Fruit fly (Drosophila melanogaster) whole organism, embryonic: ENCODE results near the gene fusl.

Source experiments
- Adf1 ChIP-seq: fragments of 200-800 bp; sonication (Bioruptor generic); IDR thresholded peaks from 2 replicates; pipeline ENCODE4 v1.3.6; 2022; ENCODE audit warnings: missing biosample characterization, missing genetic modification characterization
- CG11085 ChIP-seq: fragments of 200-800 bp; sonication (Bioruptor generic); IDR thresholded peaks from 2 replicates; pipeline ENCODE4 v1.3.6; 2022; ENCODE audit warnings: missing biosample characterization, missing genetic modification characterization
- CG11247 ChIP-seq: fragments of 200-800 bp; sonication (Bioruptor generic); IDR thresholded peaks from 2 replicates; pipeline ENCODE4 v1.3.6; 2022; ENCODE audit warnings: missing biosample characterization, missing genetic modification characterization
- CG11695 ChIP-seq: fragments of 200-800 bp; sonication (Bioruptor generic); IDR thresholded peaks from 3 replicates; pipeline ENCODE4 v1.3.6; 2022; ENCODE audit warnings: missing biosample characterization, missing genetic modification characterization
- CG13287 ChIP-seq: fragments of 200-800 bp; sonication (Bioruptor generic); IDR thresholded peaks from 2 replicates; pipeline ENCODE4 v1.3.6; 2022; ENCODE audit warnings: missing biosample characterization, missing genetic modification characterization; ENCODE audit not compliant: partially characterized antibody
- CG15011 ChIP-seq: fragments of 200-800 bp; sonication (Bioruptor generic); optimal IDR thresholded peaks from 3 replicates; lab custom pipeline; 2018; ENCODE audit warnings: missing biosample characterization, mild to moderate bottlenecking, missing genetic modification characterization
- CG1529 ChIP-seq: fragments of 200-800 bp; sonication (Bioruptor generic); optimal IDR thresholded peaks from 3 replicates; lab custom pipeline; 2018; ENCODE audit warnings: missing biosample characterization, missing genetic modification characterization
- CG15601 ChIP-seq: fragments of 200-800 bp; sonication (Bioruptor generic); optimal IDR thresholded peaks from 3 replicates; lab custom pipeline; 2019; ENCODE audit warnings: missing biosample characterization, mild to moderate bottlenecking, missing genetic modification characterization, moderate library complexity
- CG17359 ChIP-seq: fragments of 200-800 bp; sonication (Bioruptor generic); optimal IDR thresholded peaks from 3 replicates; lab custom pipeline; 2018; ENCODE audit warnings: missing biosample characterization, mild to moderate bottlenecking, missing genetic modification characterization, moderate library complexity
- CG17612 ChIP-seq: fragments of 200-800 bp; sonication (Bioruptor generic); IDR thresholded peaks from 2 replicates; pipeline ENCODE4 v1.3.6; 2022; ENCODE audit warnings: missing biosample characterization, missing genetic modification characterization
- CG18599 ChIP-seq: fragments of 200-800 bp; sonication (Bioruptor generic); optimal IDR thresholded peaks from 3 replicates; lab custom pipeline; 2017; ENCODE audit warnings: missing biosample characterization, missing genetic modification characterization, mild to moderate bottlenecking, moderate library complexity, missing genetic modification reagents
- CG2129 ChIP-seq: fragments of 200-800 bp; sonication (Bioruptor generic); IDR thresholded peaks from 2 replicates; pipeline ENCODE4 v1.3.6; 2022; ENCODE audit warnings: missing biosample characterization, missing genetic modification characterization; ENCODE audit not compliant: partially characterized antibody
- CG2875 ChIP-seq: fragments of 200-800 bp; sonication (Bioruptor generic); optimal IDR thresholded peaks from 2 replicates; lab custom pipeline; 2017; ENCODE audit warnings: missing biosample characterization, mild to moderate bottlenecking, missing genetic modification characterization, missing genetic modification reagents
- CG3838 ChIP-seq: fragments of 200-800 bp; sonication (Bioruptor generic); optimal IDR thresholded peaks from 3 replicates; lab custom pipeline; 2016; ENCODE audit warnings: missing biosample characterization, missing genetic modification characterization
- CG6689 ChIP-seq: fragments of 200-800 bp; sonication (Bioruptor generic); IDR thresholded peaks from 2 replicates; pipeline ENCODE4 v1.3.6; 2022; ENCODE audit warnings: missing biosample characterization, missing genetic modification characterization
- CG7271 ChIP-seq: fragments of 200-800 bp; sonication (Bioruptor generic); optimal IDR thresholded peaks from 2 replicates; lab custom pipeline; 2018; ENCODE audit warnings: missing biosample characterization, mild to moderate bottlenecking, missing genetic modification characterization, moderate library complexity
- CG7357 ChIP-seq: fragments of 200-800 bp; sonication (Bioruptor generic); IDR thresholded peaks from 3 replicates; pipeline ENCODE4 v1.3.6; 2022; ENCODE audit warnings: missing biosample characterization, missing genetic modification characterization
- Camta ChIP-seq: fragments of 200-800 bp; sonication (Bioruptor generic); optimal IDR thresholded peaks from 2 replicates; lab custom pipeline; 2016; ENCODE audit warnings: missing biosample characterization, missing genetic modification characterization
- Dad ChIP-seq: fragments of 200-800 bp; sonication (Bioruptor generic); optimal IDR thresholded peaks from 3 replicates; lab custom pipeline; 2016; ENCODE audit warnings: missing biosample characterization, missing genetic modification characterization
- H2.0 ChIP-seq: fragments of 200-800 bp; sonication (Bioruptor generic); IDR thresholded peaks from 2 replicates; pipeline ENCODE4 v1.3.6; 2022; ENCODE audit warnings: missing biosample characterization, missing genetic modification characterization
- Hey ChIP-seq: fragments of 200-800 bp; sonication (Bioruptor generic); optimal IDR thresholded peaks from 3 replicates; lab custom pipeline; 2018; ENCODE audit warnings: missing biosample characterization, mild to moderate bottlenecking, missing genetic modification characterization
- Hr51 ChIP-seq, 2 experiments: fragments of 200-800 bp; sonication (Bioruptor generic); optimal IDR thresholded peaks; 2 replicates in 1 of 2; 3 replicates in 1 of 2; lab custom pipeline; 2016 to 2018; ENCODE audit warnings: missing biosample characterization in 2 of 2, missing genetic modification characterization in 2 of 2, mild to moderate bottlenecking in 1 of 2, moderate library complexity in 1 of 2
- Med ChIP-seq: fragments of 200-800 bp; sonication (Bioruptor generic); peaks from one replicate; lab custom pipeline; 2016; ENCODE audit warnings: missing biosample characterization, missing genetic modification characterization, mild to moderate bottlenecking, inconsistent platforms, moderate library complexity
- NC2β ChIP-seq: fragments of 200-800 bp; sonication (Bioruptor generic); optimal IDR thresholded peaks from 2 replicates; lab custom pipeline; 2016; ENCODE audit warnings: missing biosample characterization, missing genetic modification characterization
- NFAT ChIP-seq: fragments of 200-800 bp; sonication (Bioruptor generic); IDR thresholded peaks from 2 replicates; pipeline ENCODE4 v1.3.6; 2022; ENCODE audit warnings: missing biosample characterization, missing genetic modification characterization
- Pdp1 ChIP-seq, 2 experiments: fragments of 200-800 bp; sonication (Bioruptor generic); optimal IDR thresholded peaks; 3 replicates each; lab custom pipeline; 2016; ENCODE audit warnings: missing biosample characterization in 2 of 2, missing genetic modification characterization in 2 of 2, mild to moderate bottlenecking in 1 of 2, moderate library complexity in 1 of 2
- ara ChIP-seq: fragments of 200-800 bp; sonication (Bioruptor generic); IDR thresholded peaks from 2 replicates; pipeline ENCODE4 v1.3.6; 2022; ENCODE audit warnings: missing biosample characterization, missing genetic modification characterization
- ato ChIP-seq: fragments of 200-800 bp; sonication (Bioruptor generic); IDR thresholded peaks from 2 replicates; pipeline ENCODE4 v1.3.6; 2022; ENCODE audit warnings: missing biosample characterization, missing genetic modification characterization; ENCODE audit not compliant: partially characterized antibody
- bigmax ChIP-seq: fragments of 200-800 bp; sonication (Bioruptor generic); optimal IDR thresholded peaks from 2 replicates; lab custom pipeline; 2018; ENCODE audit warnings: missing biosample characterization, mild to moderate bottlenecking, missing genetic modification characterization
- btn ChIP-seq: fragments of 200-800 bp; sonication (Bioruptor generic); optimal IDR thresholded peaks from 2 replicates; lab custom pipeline; 2016; ENCODE audit warnings: missing biosample characterization, missing genetic modification characterization
- cg ChIP-seq: fragments of 200-800 bp; sonication (Bioruptor generic); optimal IDR thresholded peaks from 3 replicates; lab custom pipeline; 2019; ENCODE audit warnings: missing biosample characterization, mild to moderate bottlenecking, missing genetic modification characterization, moderate library complexity
- cwo ChIP-seq: fragments of 200-800 bp; sonication (Bioruptor generic); optimal IDR thresholded peaks from 3 replicates; lab custom pipeline; 2017; ENCODE audit warnings: missing biosample characterization, missing genetic modification characterization, mild to moderate bottlenecking, moderate library complexity, missing genetic modification reagents
- dati ChIP-seq: fragments of 200-800 bp; sonication (Bioruptor generic); IDR thresholded peaks from 2 replicates; pipeline ENCODE4 v1.3.6; 2022; ENCODE audit warnings: missing biosample characterization, missing genetic modification characterization
- dysf ChIP-seq: fragments of 200-800 bp; sonication (Bioruptor generic); IDR thresholded peaks from 3 replicates; pipeline ENCODE4 v1.3.6; 2022; ENCODE audit warnings: missing biosample characterization, missing genetic modification characterization
- en ChIP-seq: fragments of 200-800 bp; sonication (Bioruptor generic); optimal IDR thresholded peaks from 2 replicates; lab custom pipeline; 2016; ENCODE audit warnings: missing biosample characterization, missing genetic modification characterization
- exex ChIP-seq: fragments of 200-800 bp; sonication (Bioruptor generic); optimal IDR thresholded peaks from 4 replicates; lab custom pipeline; 2018; ENCODE audit warnings: missing biosample characterization, mild to moderate bottlenecking, missing genetic modification characterization, moderate library complexity
- gsb-n ChIP-seq: fragments of 200-800 bp; sonication (Bioruptor generic); optimal IDR thresholded peaks from 3 replicates; lab custom pipeline; 2018; ENCODE audit warnings: missing biosample characterization, mild to moderate bottlenecking, missing genetic modification characterization
- nau ChIP-seq: fragments of 200-800 bp; sonication (Bioruptor generic); optimal IDR thresholded peaks from 3 replicates; lab custom pipeline; 2017; ENCODE audit warnings: missing biosample characterization, mild to moderate bottlenecking, missing genetic modification characterization, missing genetic modification reagents
- oc ChIP-seq: fragments of 200-800 bp; sonication (Bioruptor generic); optimal IDR thresholded peaks from 2 replicates; lab custom pipeline; 2018; ENCODE audit warnings: missing biosample characterization, mild to moderate bottlenecking, missing genetic modification characterization, moderate library complexity
- trem ChIP-seq: fragments of 200-800 bp; optimal IDR thresholded peaks from 3 replicates; lab custom pipeline; 2019; ENCODE audit warnings: missing biosample characterization, mild to moderate bottlenecking, missing genetic modification characterization, moderate library complexity
- vvl ChIP-seq: fragments of 200-800 bp; sonication (Bioruptor generic); IDR thresholded peaks from 2 replicates; pipeline ENCODE4 v1.3.6; 2022; ENCODE audit warnings: missing biosample characterization, missing genetic modification characterization
- zfh1 ChIP-seq: fragments of 200-800 bp; sonication (Bioruptor generic); IDR thresholded peaks from 3 replicates; pipeline ENCODE4 v1.3.6; 2022; ENCODE audit warnings: missing biosample characterization, missing genetic modification characterization

The fusl gene

dm6 chr2L:5338721-5339036 lies 806 bp upstream of the fusl start (continued):
- TF ChIP-seq ara (GFP tag; lab: Robert Waterston, UW), result 0 out of 2 replicates have a peak, but pooled peaks have one; percentile 13
- TF ChIP-seq cwo, result no peak
- TF ChIP-seq oc (tag; lab: Kevin White, UChicago), result peak; percentile 55
- TF ChIP-seq nau (GFP tag; lab: Kevin White, UChicago), result peak; percentile 49
- TF ChIP-seq CG7357 (GFP tag; lab: Robert Waterston, UW), result no peak
- no peak for TF ChIP-seq zfh1 (GFP tag; lab: Robert Waterston, UW)
- TF ChIP-seq Hr51 (GFP tag; optimal IDR thresholded peaks at IDR 0.05; lab: Kevin White, UChicago), result no peak
- TF ChIP-seq CG15601, result peak; percentile 39
- TF ChIP-seq gsb-n (tag; lab: Kevin White, UChicago), result peak; percentile 63
- TF ChIP-seq CG1529 (GFP tag; lab: Kevin White, UChicago), result peak; percentile 19
- TF ChIP-seq CG3838, result no peak
- TF ChIP-seq trem, result no peak
- no peak for TF ChIP-seq ato (GFP tag; lab: Robert Waterston, UW)
- TF ChIP-seq Adf1, result no peak
- TF ChIP-seq H2.0 (GFP tag; lab: Robert Waterston, UW), result no peak
- no peak for TF ChIP-seq CG2129 (GFP tag; lab: Robert Waterston, UW)
- TF ChIP-seq Dad (GFP tag; lab: Kevin White, UChicago), result no peak
- no peak for TF ChIP-seq cg
- no peak for TF ChIP-seq Hey (tag; lab: Kevin White, UChicago)
- TF ChIP-seq CG15011 (GFP tag; lab: Kevin White, UChicago), result no peak
- TF ChIP-seq Med (GFP tag; lab: Kevin White, UChicago), result peak; percentile 57
- no peak for TF ChIP-seq dysf (GFP tag; lab: Robert Waterston, UW)
- TF ChIP-seq CG11695 (GFP tag; lab: Robert Waterston, UW), result no peak
- peak; percentile 71 for TF ChIP-seq CG17359 (tag; lab: Kevin White, UChicago)
- TF ChIP-seq bigmax (GFP tag; lab: Kevin White, UChicago), result no peak
- no peak for TF ChIP-seq Pdp1 (GFP tag; optimal IDR thresholded peaks at IDR 0.05; lab: Kevin White, UChicago)
- no peak for TF ChIP-seq CG6689 (GFP tag; lab: Robert Waterston, UW)
- no peak for TF ChIP-seq CG13287
- TF ChIP-seq CG2875 (GFP tag; lab: Kevin White, UChicago), result peak; percentile 59
- TF ChIP-seq NC2β (GFP tag; lab: Kevin White, UChicago), result no peak
- no peak for TF ChIP-seq vvl (GFP tag; lab: Robert Waterston, UW)
- TF ChIP-seq CG11247 (GFP tag; lab: Robert Waterston, UW), result no peak
- no peak for TF ChIP-seq CG11085 (GFP tag; lab: Robert Waterston, UW)
- TF ChIP-seq CG7271 (tag; lab: Kevin White, UChicago), result peak; percentile 15
- TF ChIP-seq NFAT, result no peak
- TF ChIP-seq btn (GFP tag; lab: Kevin White, UChicago), result no peak

dm6 chr2L:5337159-5337558 lies 714 bp downstream of the fusl start:
- TF ChIP-seq Camta (GFP tag; lab: Kevin White, UChicago) (no peak), CG18599 (peak; percentile 18), CG17612 (GFP tag; lab: Robert Waterston, UW) (no peak), en (GFP tag; lab: Kevin White, UChicago) (no peak), dati (GFP tag; lab: Robert Waterston, UW) (no peak), exex (tag; lab: Kevin White, UChicago) (peak; percentile 96)
